Fruit fly (Drosophila melanogaster) whole organism, embryonic: ENCODE measurements around the gene MRG15.
A peak's percentile ranks its signal among the peaks of the same experiment; 100 is the strongest.

Experiments
- Abd-B ChIP-seq: fragments of 200-800 bp; sonication (Bioruptor generic); optimal IDR thresholded peaks from 2 replicates; lab custom pipeline; 2018; ENCODE audit warnings: missing biosample characterization, mild to moderate bottlenecking, missing genetic modification characterization, moderate library complexity
- CG10209 ChIP-seq: fragments of 200-800 bp; sonication (Bioruptor generic); optimal IDR thresholded peaks from 3 replicates; lab custom pipeline; 2017; ENCODE audit warnings: missing biosample characterization, mild to moderate bottlenecking, missing genetic modification characterization, missing genetic modification reagents
- CG13123 ChIP-seq: fragments of 200-800 bp; sonication (Bioruptor generic); optimal IDR thresholded peaks from 2 replicates; lab custom pipeline; 2016; ENCODE audit warnings: missing biosample characterization, missing genetic modification characterization
- CG13287 ChIP-seq: fragments of 200-800 bp; sonication (Bioruptor generic); IDR thresholded peaks from 2 replicates; pipeline ENCODE4 v1.3.6; 2022; ENCODE audit warnings: missing biosample characterization, missing genetic modification characterization; ENCODE audit not compliant: partially characterized antibody
- CG13894 ChIP-seq: fragments of 200-800 bp; sonication (Bioruptor generic); optimal IDR thresholded peaks from 3 replicates; lab custom pipeline; 2018; ENCODE audit warnings: missing biosample characterization, mild to moderate bottlenecking, missing genetic modification characterization, moderate library complexity
- CG15514 ChIP-seq: fragments of 200-800 bp; sonication (Bioruptor generic); optimal IDR thresholded peaks from 3 replicates; lab custom pipeline; 2017; ENCODE audit warnings: missing biosample characterization, missing genetic modification characterization, mild to moderate bottlenecking, moderate library complexity, missing genetic modification reagents
- CG18011 ChIP-seq: fragments of 200-800 bp; sonication (Bioruptor generic); optimal IDR thresholded peaks from 2 replicates; lab custom pipeline; 2017; ENCODE audit warnings: missing biosample characterization, missing genetic modification characterization, mild to moderate bottlenecking, moderate library complexity, missing genotype
- CG18599 ChIP-seq: fragments of 200-800 bp; sonication (Bioruptor generic); optimal IDR thresholded peaks from 3 replicates; lab custom pipeline; 2017; ENCODE audit warnings: missing biosample characterization, missing genetic modification characterization, mild to moderate bottlenecking, moderate library complexity, missing genetic modification reagents
- CG2120 ChIP-seq: fragments of 200-800 bp; sonication (Bioruptor generic); optimal IDR thresholded peaks from 3 replicates; lab custom pipeline; 2016; ENCODE audit warnings: missing biosample characterization, missing genetic modification characterization
- CG30403 ChIP-seq: fragments of 200-800 bp; sonication (Bioruptor generic); optimal IDR thresholded peaks from 3 replicates; lab custom pipeline; 2016; ENCODE audit warnings: missing biosample characterization, missing genetic modification characterization
- CG34376 ChIP-seq: fragments of 200-800 bp; sonication (Bioruptor generic); optimal IDR thresholded peaks from 2 replicates; lab custom pipeline; 2018; ENCODE audit warnings: missing biosample characterization, mild to moderate bottlenecking, missing genetic modification characterization
- CG8281 ChIP-seq: fragments of 200-800 bp; sonication (Bioruptor generic); optimal IDR thresholded peaks from 2 replicates; lab custom pipeline; 2018; ENCODE audit warnings: missing biosample characterization, mild to moderate bottlenecking, missing genetic modification characterization, moderate library complexity
- D19B ChIP-seq: fragments of 200-800 bp; sonication (Bioruptor generic); optimal IDR thresholded peaks from 2 replicates; lab custom pipeline; 2017; ENCODE audit warnings: missing biosample characterization, mild to moderate bottlenecking, missing genetic modification characterization
- Fer1 ChIP-seq: fragments of 200-800 bp; sonication (Bioruptor generic); optimal IDR thresholded peaks from 2 replicates; lab custom pipeline; 2017; ENCODE audit warnings: missing biosample characterization, mild to moderate bottlenecking, missing genetic modification characterization
- GATAe ChIP-seq: fragments of 200-800 bp; sonication (Bioruptor generic); conservative IDR thresholded peaks from 2 replicates; pipeline ENCODE4 v1.3.6; 2022; ENCODE audit warnings: missing biosample characterization, missing genetic modification characterization
- H15 ChIP-seq: fragments of 200-800 bp; sonication (Bioruptor generic); IDR thresholded peaks from 3 replicates; pipeline ENCODE4 v1.3.6; 2022; ENCODE audit warnings: missing biosample characterization, missing genetic modification characterization
- H2.0 ChIP-seq: fragments of 200-800 bp; sonication (Bioruptor generic); IDR thresholded peaks from 2 replicates; pipeline ENCODE4 v1.3.6; 2022; ENCODE audit warnings: missing biosample characterization, missing genetic modification characterization
- Lim3 ChIP-seq: fragments of 200-800 bp; sonication (Bioruptor generic); IDR thresholded peaks from 2 replicates; pipeline ENCODE4 v1.3.6; 2022; ENCODE audit warnings: missing biosample characterization, missing genetic modification characterization
- Lpt ChIP-seq: fragments of >200 bp; optimal IDR thresholded peaks from 2 replicates; lab custom pipeline; 2018; ENCODE audit warnings: missing biosample characterization, missing genetic modification characterization
- Med ChIP-seq: fragments of 200-800 bp; sonication (Bioruptor generic); peaks from one replicate; lab custom pipeline; 2016; ENCODE audit warnings: missing biosample characterization, missing genetic modification characterization, mild to moderate bottlenecking, inconsistent platforms, moderate library complexity
- Mrtf ChIP-seq: fragments of 200-800 bp; sonication (Bioruptor generic); IDR thresholded peaks from 3 replicates; pipeline ENCODE4 v1.3.6; 2022; ENCODE audit warnings: missing biosample characterization, missing genetic modification characterization
- Neu2 ChIP-seq: fragments of 200-800 bp; sonication (Bioruptor generic); optimal IDR thresholded peaks from 3 replicates; lab custom pipeline; 2016; ENCODE audit warnings: missing biosample characterization, missing genetic modification characterization, borderline replicate concordance
- Pdp1 ChIP-seq, 2 experiments: fragments of 200-800 bp; sonication (Bioruptor generic); optimal IDR thresholded peaks; 3 replicates each; lab custom pipeline; 2016; ENCODE audit warnings: missing biosample characterization in 2 of 2, missing genetic modification characterization in 2 of 2, mild to moderate bottlenecking in 1 of 2, moderate library complexity in 1 of 2
- Sry-β ChIP-seq: fragments of 200-800 bp; sonication (Bioruptor generic); optimal IDR thresholded peaks from 2 replicates; lab custom pipeline; 2018; ENCODE audit warnings: missing biosample characterization, mild to moderate bottlenecking, missing genetic modification characterization, moderate library complexity
- Usf ChIP-seq: fragments of 200-800 bp; sonication (Bioruptor generic); optimal IDR thresholded peaks from 2 replicates; lab custom pipeline; 2017; ENCODE audit warnings: missing genotype, missing biosample characterization, missing genetic modification characterization
- bbx ChIP-seq: fragments of 200-800 bp; sonication (Bioruptor generic); IDR thresholded peaks from 2 replicates; pipeline ENCODE4 v1.3.6; 2022; ENCODE audit warnings: missing biosample characterization, missing genetic modification characterization; ENCODE audit not compliant: partially characterized antibody
- bsh ChIP-seq, 2 experiments: fragments of 200-800 bp; sonication (Bioruptor generic); optimal IDR thresholded peaks; 2 replicates each; lab custom pipeline; 2017 to 2018; ENCODE audit warnings: mild to moderate bottlenecking in 2 of 2, missing biosample characterization in 2 of 2, missing genetic modification characterization in 2 of 2, moderate library complexity in 1 of 2
- caup ChIP-seq: fragments of 200-800 bp; sonication (Bioruptor generic); optimal IDR thresholded peaks from 3 replicates; lab custom pipeline; 2017; ENCODE audit warnings: missing biosample characterization, mild to moderate bottlenecking, missing genetic modification characterization, moderate library complexity; ENCODE audit not compliant: severe bottlenecking
- chinmo ChIP-seq: fragments of 200-800 bp; sonication (Bioruptor generic); IDR thresholded peaks from 4 replicates; pipeline ENCODE4 v1.3.6; 2022; ENCODE audit warnings: missing biosample characterization, missing genetic modification characterization; ENCODE audit not compliant: partially characterized antibody
- exex ChIP-seq: fragments of 200-800 bp; sonication (Bioruptor generic); optimal IDR thresholded peaks from 4 replicates; lab custom pipeline; 2018; ENCODE audit warnings: missing biosample characterization, mild to moderate bottlenecking, missing genetic modification characterization, moderate library complexity
- fu2 ChIP-seq: fragments of 200-800 bp; sonication (Bioruptor generic); optimal IDR thresholded peaks from 2 replicates; lab custom pipeline; 2016; ENCODE audit warnings: missing biosample characterization, missing genetic modification characterization
- gfzf ChIP-seq: fragments of 200-800 bp; sonication (Bioruptor generic); optimal IDR thresholded peaks from 2 replicates; lab custom pipeline; 2016; ENCODE audit warnings: missing biosample characterization, mild to moderate bottlenecking, missing genetic modification characterization, moderate library complexity
- grn ChIP-seq: fragments of 200-800 bp; sonication (Bioruptor generic); optimal IDR thresholded peaks from 3 replicates; lab custom pipeline; 2017; ENCODE audit warnings: missing biosample characterization, missing genetic modification characterization
- gro ChIP-seq: fragments of 200-800 bp; sonication (Bioruptor generic); optimal IDR thresholded peaks from 2 replicates; lab custom pipeline; 2016; ENCODE audit warnings: missing biosample characterization, missing genetic modification characterization
- ind ChIP-seq: fragments of 200-800 bp; sonication (Bioruptor generic); optimal IDR thresholded peaks from 3 replicates; lab custom pipeline; 2016; ENCODE audit warnings: missing biosample characterization, missing genetic modification characterization
- inv ChIP-seq: fragments of 200-800 bp; sonication (Bioruptor generic); IDR thresholded peaks from 2 replicates; pipeline ENCODE4 v1.3.6; 2022; ENCODE audit warnings: missing biosample characterization, missing genetic modification characterization; ENCODE audit not compliant: partially characterized antibody
- ken ChIP-seq: fragments of 200-800 bp; sonication (Bioruptor generic); IDR thresholded peaks from 3 replicates; pipeline ENCODE4 v1.3.6; 2022; ENCODE audit warnings: missing biosample characterization, missing genetic modification characterization
- lab ChIP-seq: fragments of 200-800 bp; sonication (Bioruptor generic); optimal IDR thresholded peaks from 3 replicates; lab custom pipeline; 2017; ENCODE audit warnings: missing biosample characterization, missing genetic modification characterization, mild to moderate bottlenecking, moderate library complexity, missing genetic modification reagents
- mirr ChIP-seq: fragments of 200-800 bp; sonication (Bioruptor generic); optimal IDR thresholded peaks from 3 replicates; lab custom pipeline; 2018; ENCODE audit warnings: missing biosample characterization, mild to moderate bottlenecking, missing genetic modification characterization
- otp ChIP-seq: fragments of 200-800 bp; sonication (Bioruptor generic); IDR thresholded peaks from 3 replicates; pipeline ENCODE4, ENCODE4 v1.3.6; 2022; ENCODE audit warnings: missing biosample characterization, missing genetic modification characterization
- pnt ChIP-seq: fragments of 200-800 bp; sonication (Bioruptor generic); optimal IDR thresholded peaks from 3 replicates; lab custom pipeline; 2016; ENCODE audit warnings: missing biosample characterization, missing genetic modification characterization
- row ChIP-seq: fragments of 200-800 bp; sonication (Bioruptor generic); IDR thresholded peaks from 3 replicates; pipeline ENCODE4 v1.3.6; 2022; ENCODE audit warnings: missing biosample characterization, missing genetic modification characterization
- sim ChIP-seq: fragments of 200-800 bp; sonication (Bioruptor generic); IDR thresholded peaks from 2 replicates; pipeline ENCODE4 v1.3.6; 2022; ENCODE audit warnings: missing biosample characterization, missing genetic modification characterization
- slp2 ChIP-seq: fragments of 200-800 bp; sonication (Bioruptor generic); optimal IDR thresholded peaks from 2 replicates; lab custom pipeline; 2016; ENCODE audit warnings: missing biosample characterization, missing genetic modification characterization
- so ChIP-seq: fragments of 200-800 bp; sonication (Bioruptor generic); IDR thresholded peaks from 3 replicates; pipeline ENCODE4 v1.3.6; 2022; ENCODE audit warnings: missing biosample characterization, missing genetic modification characterization
- stc ChIP-seq: fragments of 200-800 bp; sonication (Bioruptor generic); IDR thresholded peaks from 2 replicates; pipeline ENCODE4 v1.3.6; 2022; ENCODE audit warnings: missing biosample characterization, missing genetic modification characterization
- sug ChIP-seq: fragments of 200-800 bp; optimal IDR thresholded peaks from 2 replicates; lab custom pipeline; 2019; ENCODE audit warnings: missing biosample characterization, mild to moderate bottlenecking, missing genetic modification characterization, moderate library complexity
- tup ChIP-seq: fragments of 200-800 bp; sonication (Bioruptor generic); optimal IDR thresholded peaks from 2 replicates; lab custom pipeline; 2016; ENCODE audit warnings: missing biosample characterization, mild to moderate bottlenecking, missing genetic modification characterization, moderate library complexity
- wdn ChIP-seq: fragments of 200-800 bp; sonication (Bioruptor generic); IDR thresholded peaks from 2 replicates; pipeline ENCODE4 v1.3.6; 2022; ENCODE audit warnings: missing biosample characterization, missing genetic modification characterization

The MRG15 gene

dm6 chr3R:15297904-15298303, 20.0 kb upstream of the MRG15 start (continued):
- TF ChIP-seq D19B (GFP tag; lab: Kevin White, UChicago) (peak; percentile 17), CG34376 (GFP tag; lab: Kevin White, UChicago) (peak; percentile 44), Fer1 (GFP tag; lab: Kevin White, UChicago) (peak; percentile 13), CG13287 (0 out of 2 replicates have a peak, but pooled peaks have one; percentile 14), Med (peak; percentile 64), CG2120 (no peak), caup (GFP tag; lab: Kevin White, UChicago) (no peak), grn (GFP tag; lab: Kevin White, UChicago) (peak; percentile 27), exex (tag; lab: Kevin White, UChicago) (peak; percentile 67), wdn (GFP tag; lab: Robert Waterston, UW) (0 out of 2 replicates have a peak, but pooled peaks have one; percentile 8), lab (GFP tag; lab: Kevin White, UChicago) (peak; percentile 46), Usf (GFP tag; lab: Kevin White, UChicago) (no peak), slp2 (GFP tag; lab: Kevin White, UChicago) (no peak), tup (GFP tag; lab: Kevin White, UChicago) (no peak), pnt (GFP tag; lab: Kevin White, UChicago) (no peak), mirr (GFP tag; lab: Kevin White, UChicago) (peak; percentile 15), gfzf (GFP tag; lab: Kevin White, UChicago) (no peak), Abd-B (GFP tag; lab: Kevin White, UChicago) (no peak), CG13123 (GFP tag; lab: Kevin White, UChicago) (no peak), CG18599 (no peak), Lim3 (GFP tag; lab: Robert Waterston, UW) (no peak), stc (no peak), sim (GFP tag; lab: Robert Waterston, UW) (no peak), GATAe (GFP tag; lab: Robert Waterston, UW) (peak; percentile 42; the same call in 1 of the 2 replicates), sug (tag; lab: Kevin White, UChicago) (peak; percentile 70)

dm6 chr3R:15293878-15294350, 16.0 kb upstream of the MRG15 start:
- TF ChIP-seq row (GFP tag; lab: Robert Waterston, UW) (peak; percentile 3; the same call in 1 of the 3 replicates), Sry-β (no peak), CG13894 (tag; lab: Kevin White, UChicago) (peak; percentile 37), inv (GFP tag; lab: Robert Waterston, UW) (no peak), Lpt (GFP tag; lab: Kevin White, UChicago) (no peak), bbx (GFP tag; lab: Robert Waterston, UW) (peak; percentile 24; the same call in 1 of the 2 replicates), CG15514 (GFP tag; lab: Kevin White, UChicago) (peak; percentile 73), H2.0 (GFP tag; lab: Robert Waterston, UW) (no peak), bsh (GFP tag; optimal IDR thresholded peaks at IDR 0.05; lab: Kevin White, UChicago) (no peak), CG8281 (tag; lab: Kevin White, UChicago) (peak; percentile 100), ind (no peak), so (GFP tag; lab: Robert Waterston, UW) (0 out of 3 replicates have a peak, but pooled peaks have one; percentile 28), otp (GFP tag; lab: Robert Waterston, UW) (no peak), CG10209 (no peak), Pdp1 (GFP tag; optimal IDR thresholded peaks at IDR 0.05; lab: Kevin White, UChicago) (peak in 1 of 2 experiments; percentile 88), Mrtf (GFP tag; lab: Robert Waterston, UW) (no peak), Lim3 (GFP tag; lab: Robert Waterston, UW) (no peak), fu2 (no peak), CG30403 (peak; percentile 15), Neu2 (GFP tag; lab: Kevin White, UChicago) (no peak), H15 (no peak), chinmo (GFP tag; lab: Robert Waterston, UW) (0 out of 4 replicates have a peak, but pooled peaks have one; percentile 4), CG18011 (no peak), ken (GFP tag; lab: Robert Waterston, UW) (0 out of 3 replicates have a peak, but pooled peaks have one; percentile 12), gro (GFP tag; lab: Kevin White, UChicago) (no peak), mirr (GFP tag; lab: Kevin White, UChicago) (peak; percentile 59)
